Fruit fly (Drosophila melanogaster) whole organism, embryonic: Measurements from ENCODE around the gene mdlc.

ENCODE experiments used
- Asciz ChIP-seq: fragments of 200-800 bp; sonication (Bioruptor generic); optimal IDR thresholded peaks from 2 replicates; lab custom pipeline; 2017; ENCODE audit warnings: missing biosample characterization, mild to moderate bottlenecking, missing genetic modification characterization, missing genetic modification reagents
- Awh ChIP-seq: fragments of 200-800 bp; sonication (Bioruptor generic); IDR thresholded peaks from 2 replicates; pipeline ENCODE4, ENCODE4 v1.3.6; 2022; ENCODE audit warnings: missing biosample characterization, missing genetic modification characterization
- B-H2 ChIP-seq: fragments of 200-800 bp; sonication (Bioruptor generic); optimal IDR thresholded peaks from 2 replicates; lab custom pipeline; 2018; ENCODE audit warnings: missing biosample characterization, mild to moderate bottlenecking, missing genetic modification characterization
- CG10147 ChIP-seq: fragments of 200-800 bp; sonication (Bioruptor generic); optimal IDR thresholded peaks from 2 replicates; lab custom pipeline; 2019; ENCODE audit warnings: missing biosample characterization, mild to moderate bottlenecking, missing genetic modification characterization, moderate library complexity
- CG10959 ChIP-seq: fragments of 200-800 bp; sonication (Bioruptor generic); IDR thresholded peaks from 2 replicates; pipeline ENCODE4 v1.3.6; 2022; ENCODE audit warnings: missing biosample characterization, missing genetic modification characterization
- CG11085 ChIP-seq: fragments of 200-800 bp; sonication (Bioruptor generic); IDR thresholded peaks from 2 replicates; pipeline ENCODE4 v1.3.6; 2022; ENCODE audit warnings: missing biosample characterization, missing genetic modification characterization
- CG15479 ChIP-seq: fragments of 200-800 bp; sonication (Bioruptor generic); optimal IDR thresholded peaks from 3 replicates; lab custom pipeline; 2019; ENCODE audit warnings: missing biosample characterization, mild to moderate bottlenecking, missing genetic modification characterization, moderate library complexity
- CG17328 ChIP-seq: fragments of 200-800 bp; sonication (Bioruptor generic); IDR thresholded peaks from 2 replicates; pipeline ENCODE4 v1.3.6; 2022; ENCODE audit warnings: missing biosample characterization, missing genetic modification characterization
- CG18262 ChIP-seq: fragments of 200-800 bp; optimal IDR thresholded peaks from 3 replicates; lab custom pipeline; 2019; ENCODE audit warnings: missing biosample characterization, mild to moderate bottlenecking, missing genetic modification characterization, moderate library complexity
- CG18764 ChIP-seq: fragments of 200-800 bp; sonication (Bioruptor generic); optimal IDR thresholded peaks from 3 replicates; lab custom pipeline; 2016; ENCODE audit warnings: missing biosample characterization, missing genetic modification characterization
- CG2116 ChIP-seq: fragments of 200-800 bp; sonication (Bioruptor generic); optimal IDR thresholded peaks from 3 replicates; lab custom pipeline; 2018; ENCODE audit warnings: missing biosample characterization, mild to moderate bottlenecking, missing genetic modification characterization
- CG2678 ChIP-seq: fragments of 200-800 bp; sonication (Bioruptor generic); optimal IDR thresholded peaks from 3 replicates; lab custom pipeline; 2019; ENCODE audit warnings: missing biosample characterization, mild to moderate bottlenecking, missing genetic modification characterization, moderate library complexity
- CG2712 ChIP-seq: fragments of 200-800 bp; optimal IDR thresholded peaks from 3 replicates; lab custom pipeline; 2019; ENCODE audit warnings: missing biosample characterization, mild to moderate bottlenecking, missing genetic modification characterization, moderate library complexity
- CG2875 ChIP-seq: fragments of 200-800 bp; sonication (Bioruptor generic); optimal IDR thresholded peaks from 2 replicates; lab custom pipeline; 2017; ENCODE audit warnings: missing biosample characterization, mild to moderate bottlenecking, missing genetic modification characterization, missing genetic modification reagents
- CG30020 ChIP-seq: fragments of 200-800 bp; optimal IDR thresholded peaks from 2 replicates; lab custom pipeline; 2019; ENCODE audit warnings: missing biosample characterization, mild to moderate bottlenecking, missing genetic modification characterization, moderate library complexity
- CG32767 ChIP-seq: fragments of 200-800 bp; sonication (Bioruptor generic); IDR thresholded peaks from 2 replicates; pipeline ENCODE4 v1.3.6; 2022; ENCODE audit warnings: missing biosample characterization, missing genetic modification characterization
- CG3995 ChIP-seq: fragments of 200-800 bp; sonication (Bioruptor generic); optimal IDR thresholded peaks from 3 replicates; lab custom pipeline; 2016; ENCODE audit warnings: missing biosample characterization, missing genetic modification characterization
- CG42726 ChIP-seq: fragments of 200-800 bp; sonication (Bioruptor generic); IDR thresholded peaks from 2 replicates; pipeline ENCODE4 v1.3.6; 2022; ENCODE audit warnings: missing biosample characterization, missing genetic modification characterization; ENCODE audit not compliant: partially characterized antibody
- CG43689 ChIP-seq: fragments of 200-800 bp; sonication (Bioruptor generic); IDR thresholded peaks from 2 replicates; pipeline ENCODE4 v1.3.6; 2022; ENCODE audit warnings: missing biosample characterization, missing genetic modification characterization
- CG4617 ChIP-seq: fragments of 200-800 bp; sonication (Bioruptor generic); optimal IDR thresholded peaks from 3 replicates; lab custom pipeline; 2016; ENCODE audit warnings: missing biosample characterization, missing genetic modification characterization, borderline replicate concordance
- CG5245 ChIP-seq: fragments of 200-800 bp; sonication (Bioruptor generic); optimal IDR thresholded peaks from 3 replicates; lab custom pipeline; 2016; ENCODE audit warnings: missing biosample characterization, missing genetic modification characterization
- CG9797 ChIP-seq: fragments of 200-800 bp; sonication (Bioruptor generic); optimal IDR thresholded peaks from 3 replicates; lab custom pipeline; 2018; ENCODE audit warnings: missing biosample characterization, mild to moderate bottlenecking, missing genetic modification characterization
- Dbx ChIP-seq: fragments of 200-800 bp; sonication (Bioruptor generic); IDR thresholded peaks from 3 replicates; pipeline ENCODE4 v1.3.6; 2022; ENCODE audit warnings: missing biosample characterization, missing genetic modification characterization
- Dll ChIP-seq: fragments of 200-800 bp; sonication (Bioruptor generic); IDR thresholded peaks from 4 replicates; pipeline ENCODE4 v1.3.6; 2022; ENCODE audit warnings: missing biosample characterization, missing genetic modification characterization; ENCODE audit not compliant: partially characterized antibody
- Dp ChIP-seq: fragments of 200-800 bp; sonication (Bioruptor generic); optimal IDR thresholded peaks from 2 replicates; lab custom pipeline; 2018; ENCODE audit warnings: missing biosample characterization, mild to moderate bottlenecking, missing genetic modification characterization, moderate library complexity
- HHEX ChIP-seq: fragments of 200-800 bp; sonication (Bioruptor generic); optimal IDR thresholded peaks from 3 replicates; lab custom pipeline; 2017; ENCODE audit warnings: missing biosample characterization, mild to moderate bottlenecking, missing genetic modification characterization, missing genetic modification reagents
- HLH54F ChIP-seq: fragments of 200-800 bp; sonication (Bioruptor generic); optimal IDR thresholded peaks from 3 replicates; lab custom pipeline; 2016; ENCODE audit warnings: missing biosample characterization, missing genetic modification characterization
- Lhr ChIP-seq: fragments of 200-800 bp; sonication (Bioruptor generic); optimal IDR thresholded peaks from 3 replicates; lab custom pipeline; 2017; ENCODE audit warnings: mild to moderate bottlenecking, missing biosample characterization, missing genetic modification reagents, missing genetic modification characterization
- MBD-R2 ChIP-seq: fragments of 200-800 bp; sonication (Bioruptor generic); IDR thresholded peaks from 2 replicates; pipeline ENCODE4 v1.3.6; 2022; ENCODE audit warnings: missing biosample characterization, missing genetic modification characterization
- Max ChIP-seq: fragments of 200-800 bp; sonication (Bioruptor generic); optimal IDR thresholded peaks from 2 replicates; lab custom pipeline; 2016; ENCODE audit warnings: missing biosample characterization, mild to moderate bottlenecking, missing genetic modification characterization
- Med ChIP-seq: fragments of 200-800 bp; sonication (Bioruptor generic); peaks from one replicate; lab custom pipeline; 2016; ENCODE audit warnings: missing biosample characterization, missing genetic modification characterization, mild to moderate bottlenecking, inconsistent platforms, moderate library complexity
- Myb ChIP-seq: fragments of 200-800 bp; sonication (Bioruptor generic); optimal IDR thresholded peaks from 2 replicates; lab custom pipeline; 2016; ENCODE audit warnings: missing biosample characterization, missing genetic modification characterization
- Pdp1 ChIP-seq, 2 experiments: fragments of 200-800 bp; sonication (Bioruptor generic); optimal IDR thresholded peaks; 3 replicates each; lab custom pipeline; 2016; ENCODE audit warnings: missing biosample characterization in 2 of 2, missing genetic modification characterization in 2 of 2, mild to moderate bottlenecking in 1 of 2, moderate library complexity in 1 of 2
- Scr ChIP-seq: fragments of 200-800 bp; sonication (Bioruptor generic); IDR thresholded peaks from 2 replicates; pipeline ENCODE4 v1.3.6; 2022; ENCODE audit warnings: missing biosample characterization, missing genetic modification characterization; ENCODE audit not compliant: partially characterized antibody
- Sin3A ChIP-seq: fragments of >200 bp; optimal IDR thresholded peaks from 2 replicates; lab custom pipeline; 2018
- Spps ChIP-seq: fragments of 200-800 bp; sonication (Bioruptor generic); optimal IDR thresholded peaks from 2 replicates; lab custom pipeline; 2018; ENCODE audit warnings: missing biosample characterization, mild to moderate bottlenecking, missing genetic modification characterization
- Sry-β ChIP-seq: fragments of 200-800 bp; sonication (Bioruptor generic); optimal IDR thresholded peaks from 2 replicates; lab custom pipeline; 2018; ENCODE audit warnings: missing biosample characterization, mild to moderate bottlenecking, missing genetic modification characterization, moderate library complexity
- cad ChIP-seq: fragments of >200 bp; optimal IDR thresholded peaks from 2 replicates; lab custom pipeline; 2017; ENCODE audit warnings: missing biosample characterization, missing genetic modification characterization
- h ChIP-seq: fragments of >200 bp; optimal IDR thresholded peaks from 2 replicates; lab custom pipeline; 2017
- hkb ChIP-seq, 2 experiments: fragments of 200-800 bp in 1 of 2; fragments of >200 bp in 1 of 2; sonication (Bioruptor generic) in 1 of 2; IDR thresholded peaks in 1 of 2; optimal IDR thresholded peaks in 1 of 2; 2 replicates each; pipeline versions ENCODE4 v1.3.6 to Lab custom; 2017 to 2022; ENCODE audit warnings: missing biosample characterization in 1 of 2, missing genetic modification characterization in 1 of 2
- hth ChIP-seq: fragments of >200 bp; optimal IDR thresholded peaks from 2 replicates; lab custom pipeline; 2017; ENCODE audit warnings: inconsistent platforms
- ind ChIP-seq: fragments of 200-800 bp; sonication (Bioruptor generic); optimal IDR thresholded peaks from 3 replicates; lab custom pipeline; 2016; ENCODE audit warnings: missing biosample characterization, missing genetic modification characterization
- ken ChIP-seq: fragments of 200-800 bp; sonication (Bioruptor generic); IDR thresholded peaks from 3 replicates; pipeline ENCODE4 v1.3.6; 2022; ENCODE audit warnings: missing biosample characterization, missing genetic modification characterization
- lab ChIP-seq: fragments of 200-800 bp; sonication (Bioruptor generic); optimal IDR thresholded peaks from 3 replicates; lab custom pipeline; 2017; ENCODE audit warnings: missing biosample characterization, missing genetic modification characterization, mild to moderate bottlenecking, moderate library complexity, missing genetic modification reagents
- nau ChIP-seq: fragments of 200-800 bp; sonication (Bioruptor generic); optimal IDR thresholded peaks from 3 replicates; lab custom pipeline; 2017; ENCODE audit warnings: missing biosample characterization, mild to moderate bottlenecking, missing genetic modification characterization, missing genetic modification reagents
- peb ChIP-seq: fragments of 200-800 bp; sonication (Bioruptor generic); IDR thresholded peaks from 2 replicates; pipeline ENCODE4 v1.3.6; 2022; ENCODE audit warnings: missing biosample characterization, missing genetic modification characterization
- phol ChIP-seq: fragments of 200-800 bp; sonication (Bioruptor generic); optimal IDR thresholded peaks from 3 replicates; lab custom pipeline; 2018; ENCODE audit warnings: missing biosample characterization, mild to moderate bottlenecking, missing genetic modification characterization, moderate library complexity
- unc-4 ChIP-seq: fragments of 200-800 bp; sonication (Bioruptor generic); IDR thresholded peaks from 2 replicates; pipeline ENCODE4 v1.3.6; 2022; ENCODE audit warnings: missing biosample characterization, missing genetic modification characterization; ENCODE audit not compliant: partially characterized antibody
- zen2 ChIP-seq: fragments of 200-800 bp; sonication (Bioruptor generic); IDR thresholded peaks from 3 replicates; pipeline ENCODE4 v1.3.6; 2022; ENCODE audit warnings: missing biosample characterization, missing genetic modification characterization; ENCODE audit not compliant: partially characterized antibody

mdlc gene

dm6 chr3R:20008372-20009051 is 49.0 kb upstream of the mdlc start, which contains the start of the genes Hs6st and MED25:
Gene Hs6st, minus strand, starts transcription at chr3R:20008512.
Gene MED25, plus strand, starts transcription at chr3R:20008947.
- TF ChIP-seq CG15479 (GFP tag; lab: Kevin White, UChicago) (peak; percentile 69), Sin3A (lab: Kevin White, UChicago) (peak; percentile 88), Scr (GFP tag; lab: Robert Waterston, UW) (peak; percentile 82), Dbx (peak; percentile 70), CG32767 (GFP tag; lab: Robert Waterston, UW) (no peak), Dp (GFP tag; lab: Kevin White, UChicago) (peak; percentile 49), CG18764 (GFP tag; lab: Kevin White, UChicago) (peak; percentile 43), phol (tag; lab: Kevin White, UChicago) (peak; percentile 79), Spps (tag; lab: Kevin White, UChicago) (no peak), hth (lab: Kevin White, UChicago) (no peak), cad (GFP tag; lab: Kevin White, UChicago) (no peak), CG2712 (peak; percentile 37), CG43689 (no peak), Pdp1 (GFP tag; optimal IDR thresholded peaks at IDR 0.05; lab: Kevin White, UChicago) (peak in 1 of 2 experiments; percentile 81), Asciz (GFP tag; lab: Kevin White, UChicago) (peak; percentile 17), unc-4 (GFP tag; lab: Robert Waterston, UW) (peak; percentile 71), HHEX (peak; percentile 34), HLH54F (GFP tag; lab: Kevin White, UChicago) (peak; percentile 31), Myb (peak; percentile 69), Lhr (peak; percentile 45), ind (peak; percentile 74), CG2116 (peak; percentile 76), nau (no peak), ken (GFP tag; lab: Robert Waterston, UW) (no peak), Med (GFP tag; lab: Kevin White, UChicago) (peak; percentile 72), CG11085 (GFP tag; lab: Robert Waterston, UW) (peak; percentile 32; the same call in 1 of the 2 replicates), CG3995 (GFP tag; lab: Kevin White, UChicago) (peak; percentile 63), CG2678 (tag; lab: Kevin White, UChicago) (no peak), Dll (GFP tag; lab: Robert Waterston, UW) (peak; percentile 87; the same call in 2 of the 4 replicates), peb (GFP tag; lab: Robert Waterston, UW) (no peak), CG10959 (GFP tag; lab: Robert Waterston, UW) (peak; percentile 29; the same call in 1 of the 2 replicates), CG4617 (GFP tag; lab: Kevin White, UChicago) (peak; percentile 25), B-H2 (GFP tag; lab: Kevin White, UChicago) (no peak), CG30020 (tag; lab: Kevin White, UChicago) (peak; percentile 40), Sry-β (GFP tag; lab: Kevin White, UChicago) (peak; percentile 12), Max (peak; percentile 44), CG2875 (GFP tag; lab: Kevin White, UChicago) (no peak), MBD-R2 (peak; percentile 47; the same call in 1 of the 2 replicates), h (lab: Kevin White, UChicago) (no peak), Awh (GFP tag; lab: Robert Waterston, UW) (0 out of 2 replicates have a peak, but pooled peaks have one; percentile 13), lab (GFP tag; lab: Kevin White, UChicago) (peak; percentile 78), CG10147 (GFP tag; lab: Kevin White, UChicago) (no peak), zen2 (peak; percentile 72), CG9797 (GFP tag; lab: Kevin White, UChicago) (peak; percentile 52), CG17328 (GFP tag; lab: Robert Waterston, UW) (peak; percentile 25), CG5245 (GFP tag; lab: Kevin White, UChicago) (no peak), CG18262 (tag; lab: Kevin White, UChicago) (peak; percentile 29), CG42726 (GFP tag; lab: Robert Waterston, UW) (peak; percentile 83), hkb (optimal IDR thresholded peaks at IDR 0.05; lab: Kevin White, UChicago) (peak; percentile 10), hkb (GFP tag; IDR thresholded peaks at IDR 0.05; lab: Robert Waterston, UW) (no peak)
